Fruit fly (Drosophila melanogaster): ENCODE data around the gene Ns3.
A peak's percentile ranks its signal among the peaks of the same experiment; 100 is the strongest.

The Ns3 gene

dm6 chrX:1478276-1479122 lies 14.5 kb upstream of the Ns3 start, which contains the start of gene rush (continued):
- TF ChIP-seq tll (GFP tag; optimal IDR thresholded peaks at IDR 0.05): no peak
- TF ChIP-seq CG12942 (GFP tag; optimal IDR thresholded peaks at IDR 0.05): peak; percentile 12
- TF ChIP-seq CG18619 (GFP tag; optimal IDR thresholded peaks at IDR 0.05): peak; percentile 16
- TF ChIP-seq CG11456 (GFP tag; IDR thresholded peaks at IDR 0.05): peak; percentile 50; the same call in 1 of the 3 replicates
- peak; percentile 52; the same call in 1 of the 2 replicates for TF ChIP-seq vvl (GFP tag; IDR thresholded peaks at IDR 0.05)
- TF ChIP-seq wek (GFP tag; optimal IDR thresholded peaks at IDR 0.05): no peak
- TF ChIP-seq CG10543 (GFP tag; optimal IDR thresholded peaks at IDR 0.05): peak; percentile 26
- TF ChIP-seq CG14050 (GFP tag; IDR thresholded peaks at IDR 0.05): 0 out of 3 replicates have a peak, but pooled peaks have one; percentile 13
- TF ChIP-seq HmgD (GFP tag; optimal IDR thresholded peaks at IDR 0.05): peak; percentile 15
- peak; percentile 49 for TF ChIP-seq CG17829 (tag; optimal IDR thresholded peaks at IDR 0.05)
- no peak for TF ChIP-seq shn (GFP tag; optimal IDR thresholded peaks at IDR 0.05)
- peak; percentile 83 for TF ChIP-seq kay (GFP tag; optimal IDR thresholded peaks at IDR 0.05)
- peak; percentile 31 for TF ChIP-seq Dad (GFP tag; optimal IDR thresholded peaks at IDR 0.05)
- TF ChIP-seq sima (GFP tag; optimal IDR thresholded peaks at IDR 0.05): no peak
- TF ChIP-seq org-1 (GFP tag; optimal IDR thresholded peaks at IDR 0.05): no peak
- no peak for TF ChIP-seq az2 (GFP tag; optimal IDR thresholded peaks at IDR 0.05)
- TF ChIP-seq CG18262 (tag; optimal IDR thresholded peaks at IDR 0.05): no peak
- peak; percentile 25 for TF ChIP-seq CG13424 (tag; optimal IDR thresholded peaks at IDR 0.05)
- TF ChIP-seq slbo (GFP tag; IDR thresholded peaks at IDR 0.05): peak; percentile 74
- no peak for TF ChIP-seq dmrt11E (tag; optimal IDR thresholded peaks at IDR 0.05)
- peak; percentile 5 for TF ChIP-seq trem (tag; optimal IDR thresholded peaks at IDR 0.05)
- no peak for TF ChIP-seq CG32767 (GFP tag; IDR thresholded peaks at IDR 0.05)
- peak; percentile 38; the same call in 1 of the 2 replicates for TF ChIP-seq Xrp1 (GFP tag; IDR thresholded peaks at IDR 0.05)
- no peak for TF ChIP-seq gcm2 (GFP tag; optimal IDR thresholded peaks at IDR 0.05)
- TF ChIP-seq Dp (GFP tag; optimal IDR thresholded peaks at IDR 0.05): peak; percentile 61
- no peak for TF ChIP-seq Kr (GFP tag; optimal IDR thresholded peaks at IDR 0.05)
- peak; percentile 46; the same call in 1 of the 2 replicates for TF ChIP-seq sob (GFP tag; IDR thresholded peaks at IDR 0.05)
- TF ChIP-seq CG9817 (tag; optimal IDR thresholded peaks at IDR 0.05): peak; percentile 35
- peak; percentile 37 for TF ChIP-seq CG12155 (GFP tag; optimal IDR thresholded peaks at IDR 0.05)
- TF ChIP-seq CG12104 (GFP tag; optimal IDR thresholded peaks at IDR 0.05): no peak
- peak; percentile 80 for TF ChIP-seq CG9797 (GFP tag; optimal IDR thresholded peaks at IDR 0.05)
- peak; percentile 81 for TF ChIP-seq CG17186 (GFP tag; optimal IDR thresholded peaks at IDR 0.05)
- no peak for TF ChIP-seq lola (GFP tag; optimal IDR thresholded peaks at IDR 0.05)

DNA sequence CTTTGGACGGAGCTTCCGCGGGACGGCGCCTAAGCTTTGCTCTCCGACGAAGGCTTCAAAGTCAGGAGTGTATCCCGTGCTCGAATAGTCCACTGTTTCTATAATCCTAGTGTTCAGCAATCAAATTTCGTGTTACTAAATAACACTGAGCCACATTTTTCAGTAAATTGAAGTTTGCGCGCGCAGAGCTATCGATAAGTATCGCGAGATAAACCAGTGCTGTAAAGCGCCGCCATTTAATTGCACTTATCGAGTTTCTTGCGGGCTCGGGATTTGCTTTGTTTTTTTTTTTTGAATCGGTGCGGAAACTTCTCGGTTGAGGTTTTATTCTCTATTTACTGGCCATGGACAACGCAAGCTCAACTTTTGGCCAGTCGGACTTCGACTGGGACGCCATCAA lies 12.8 kb upstream of the Ns3 start, which contains the start of the genes Rab27 and mei-38:
Gene Rab27 (minus strand): TSS at position 127 of the 400 bp plus-strand sequence.
Gene mei-38 (plus strand): TSS at position 216 of the 400 bp plus-strand sequence.
- 0 out of 3 replicates have a peak, but pooled peaks have one; percentile 14 for TF ChIP-seq Dbx (GFP tag; IDR thresholded peaks at IDR 0.05)
- TF ChIP-seq CG18476 (GFP tag; optimal IDR thresholded peaks at IDR 0.05): no peak
- TF ChIP-seq sug (tag; optimal IDR thresholded peaks at IDR 0.05): no peak
- TF ChIP-seq HmgZ (tag; optimal IDR thresholded peaks at IDR 0.05): peak; percentile 33
- no peak for TF ChIP-seq CG31441 (GFP tag; IDR thresholded peaks at IDR 0.05)
- no peak for TF ChIP-seq slp2 (GFP tag; optimal IDR thresholded peaks at IDR 0.05)
- no peak for TF ChIP-seq dmrt99B (tag; optimal IDR thresholded peaks at IDR 0.05)
- TF ChIP-seq CG17802 (tag; optimal IDR thresholded peaks at IDR 0.05): no peak
- TF ChIP-seq btn (GFP tag; optimal IDR thresholded peaks at IDR 0.05): no peak
- TF ChIP-seq otp (GFP tag; IDR thresholded peaks at IDR 0.05): no peak
- TF ChIP-seq CG12659 (GFP tag; optimal IDR thresholded peaks at IDR 0.05): no peak
- TF ChIP-seq gce (GFP tag; IDR thresholded peaks at IDR 0.05): no peak
- no peak for TF ChIP-seq Drgx (GFP tag; IDR thresholded peaks at IDR 0.05)
- TF ChIP-seq Hey (tag; optimal IDR thresholded peaks at IDR 0.05): no peak
- no peak for TF ChIP-seq Hsf (GFP tag; optimal IDR thresholded peaks at IDR 0.05)
- TF ChIP-seq ATbp (GFP tag; optimal IDR thresholded peaks at IDR 0.05): no peak
- TF ChIP-seq chm (GFP tag; IDR thresholded peaks at IDR 0.05): no peak
- TF ChIP-seq CHES-1-like (GFP tag; optimal IDR thresholded peaks at IDR 0.05): peak; percentile 32
- 0 out of 2 replicates have a peak, but pooled peaks have one; percentile 34 for TF ChIP-seq Xrp1 (GFP tag; IDR thresholded peaks at IDR 0.05)

Measured in whole organism, embryonic.